Fruit fly (Drosophila melanogaster) whole organism, wandering third instar larva: ENCODE results near the gene Rpn11.

ENCODE experiments used
- Abd-B ChIP-seq: fragments of >200 bp; optimal IDR thresholded peaks from 2 replicates; lab custom pipeline; 2017; ENCODE audit warnings: missing biosample characterization, missing genetic modification characterization
- CG32264 ChIP-seq: fragments of 200-800 bp; sonication (Bioruptor generic); optimal IDR thresholded peaks from 2 replicates; lab custom pipeline; 2016; ENCODE audit warnings: missing biosample characterization, missing genetic modification characterization
- CG9705 ChIP-seq: fragments of 200-800 bp; sonication (Bioruptor generic); optimal IDR thresholded peaks from 2 replicates; lab custom pipeline; 2018; ENCODE audit warnings: missing biosample characterization, mild to moderate bottlenecking, missing genetic modification characterization
- CrebA ChIP-seq: fragments of 200-800 bp; sonication (Bioruptor generic); optimal IDR thresholded peaks from 2 replicates; lab custom pipeline; 2016; ENCODE audit warnings: missing biosample characterization, mild to moderate bottlenecking, missing genetic modification characterization, borderline replicate concordance
- Dfd ChIP-seq: fragments of >200 bp; optimal IDR thresholded peaks from 2 replicates; lab custom pipeline; 2017; ENCODE audit warnings: missing biosample characterization, missing genetic modification characterization
- Dif ChIP-seq: fragments of 200-275, 200-300 bp; sonication (Bioruptor generic); optimal IDR thresholded peaks from 2 replicates; lab custom pipeline; 2018; ENCODE audit warnings: missing biosample characterization, missing genetic modification characterization; ENCODE audit not compliant: partially characterized antibody
- GATAd ChIP-seq: sonication (Bioruptor generic); optimal IDR thresholded peaks from 2 replicates; lab custom pipeline; 2016; ENCODE audit warnings: missing biosample characterization, missing genetic modification characterization
- HLH106 ChIP-seq: fragments of 200-800 bp; optimal IDR thresholded peaks from 3 replicates; lab custom pipeline; 2019; ENCODE audit warnings: missing biosample characterization, mild to moderate bottlenecking, missing genetic modification characterization, moderate library complexity
- Hnf4 ChIP-seq: fragments of 200-800 bp; sonication (Bioruptor generic); optimal IDR thresholded peaks from 2 replicates; lab custom pipeline; 2016; ENCODE audit warnings: missing biosample characterization, mild to moderate bottlenecking, missing genetic modification characterization
- Hr78 ChIP-seq: fragments of >200 bp; optimal IDR thresholded peaks from 2 replicates; lab custom pipeline; 2017; ENCODE audit warnings: missing biosample characterization, missing genetic modification characterization
- Hr83 ChIP-seq: fragments of 200-300 bp; sonication (Bioruptor generic); optimal IDR thresholded peaks from 2 replicates; lab custom pipeline; 2016; ENCODE audit warnings: missing biosample characterization, mild to moderate bottlenecking, missing genetic modification characterization, moderate library complexity; ENCODE audit not compliant: poor library complexity, severe bottlenecking
- Jra ChIP-seq: sonication (Bioruptor generic); optimal IDR thresholded peaks from 2 replicates; lab custom pipeline; 2016; ENCODE audit warnings: missing biosample characterization, missing genetic modification characterization
- Mio ChIP-seq: sonication (Bioruptor generic); optimal IDR thresholded peaks from 2 replicates; lab custom pipeline; 2016; ENCODE audit warnings: missing biosample characterization, missing genetic modification characterization
- N ChIP-seq: fragments of >200 bp; optimal IDR thresholded peaks from 2 replicates; lab custom pipeline; 2018; ENCODE audit warnings: missing biosample characterization, missing external identifiers, missing genetic modification characterization
- OdsH ChIP-seq: fragments of 200-800 bp; sonication (Bioruptor generic); optimal IDR thresholded peaks from 2 replicates; lab custom pipeline; 2016; ENCODE audit warnings: missing biosample characterization, mild to moderate bottlenecking, missing genetic modification characterization
- Rel ChIP-seq, 2 experiments: fragments of 200-800 bp; sonication (Bioruptor generic) in 1 of 2; optimal IDR thresholded peaks; 2 replicates in 1 of 2; 3 replicates in 1 of 2; lab custom pipeline; 2016 to 2019; ENCODE audit warnings: mild to moderate bottlenecking in 2 of 2, missing biosample characterization in 2 of 2, missing genetic modification characterization in 2 of 2, moderate library complexity in 1 of 2
- Sp1 ChIP-seq: fragments of 200-800 bp; sonication (Bioruptor generic); optimal IDR thresholded peaks from 3 replicates; lab custom pipeline; 2019; ENCODE audit warnings: missing biosample characterization, mild to moderate bottlenecking, missing genetic modification characterization, moderate library complexity
- Vsx2 ChIP-seq: fragments of 200-300, 225-300 bp; sonication (Bioruptor generic); optimal IDR thresholded peaks from 2 replicates; lab custom pipeline; 2018; ENCODE audit warnings: missing biosample characterization, missing genetic modification characterization; ENCODE audit not compliant: partially characterized antibody
- br ChIP-seq: fragments of 200-800 bp; sonication (Bioruptor generic); optimal IDR thresholded peaks from 2 replicates; lab custom pipeline; 2016; ENCODE audit warnings: missing biosample characterization, missing genetic modification characterization
- brk ChIP-seq: fragments of 200-800 bp; sonication (Bioruptor generic); optimal IDR thresholded peaks from 2 replicates; lab custom pipeline; 2016; ENCODE audit warnings: missing biosample characterization, mild to moderate bottlenecking, missing genetic modification characterization
- dl ChIP-seq, 2 experiments: fragments of 175-275, 200-275 bp in 1 of 2; fragments of 200-275 bp in 1 of 2; sonication (Bioruptor generic); optimal IDR thresholded peaks; lab custom pipeline; 2018; ENCODE audit warnings: mild to moderate bottlenecking in 2 of 2, missing biosample characterization in 2 of 2, missing genetic modification characterization in 2 of 2, moderate library complexity in 2 of 2; ENCODE audit not compliant: partially characterized antibody in 2 of 2, insufficient read depth in 1 of 2
- dmrt93B ChIP-seq: fragments of 200-800 bp; sonication (Bioruptor generic); optimal IDR thresholded peaks from 2 replicates; lab custom pipeline; 2018; ENCODE audit warnings: missing biosample characterization, mild to moderate bottlenecking, missing genetic modification characterization
- dsf ChIP-seq: sonication (Bioruptor generic); optimal IDR thresholded peaks from 2 replicates; lab custom pipeline; 2016; ENCODE audit warnings: missing biosample characterization, missing genetic modification characterization, borderline replicate concordance
- ey ChIP-seq: fragments of 200-800 bp; sonication (Bioruptor generic); optimal IDR thresholded peaks from 2 replicates; lab custom pipeline; 2016; ENCODE audit warnings: missing biosample characterization, missing genetic modification characterization
- foxo ChIP-seq, 2 experiments: fragments of 200-800 bp; sonication (Bioruptor generic); optimal IDR thresholded peaks; 2 replicates in 1 of 2; 3 replicates in 1 of 2; lab custom pipeline; 2016 to 2017; ENCODE audit warnings: missing biosample characterization in 2 of 2, missing genetic modification characterization in 2 of 2
- fru ChIP-seq: fragments of 200-800 bp; sonication (Bioruptor generic); optimal IDR thresholded peaks from 3 replicates; lab custom pipeline; 2016; ENCODE audit warnings: missing biosample characterization, mild to moderate bottlenecking, missing genetic modification characterization
- h ChIP-seq: fragments of 200-800 bp; sonication (Bioruptor generic); optimal IDR thresholded peaks from 3 replicates; lab custom pipeline; 2016; ENCODE audit warnings: missing biosample characterization, mild to moderate bottlenecking, missing genetic modification characterization
- jim ChIP-seq: fragments of 175-275, 200-325 bp; sonication (Bioruptor generic); optimal IDR thresholded peaks from 2 replicates; lab custom pipeline; 2016; ENCODE audit warnings: missing biosample characterization, mild to moderate bottlenecking, missing genetic modification characterization
- lola ChIP-seq: fragments of >200 bp; optimal IDR thresholded peaks from 2 replicates; lab custom pipeline; 2017; ENCODE audit warnings: missing biosample characterization, missing genetic modification characterization
- psq ChIP-seq: fragments of 200-800 bp; sonication (Bioruptor generic); optimal IDR thresholded peaks from 3 replicates; lab custom pipeline; 2017; ENCODE audit warnings: missing biosample characterization, mild to moderate bottlenecking, missing genetic modification characterization, moderate library complexity
- rgr ChIP-seq: fragments of 200-800 bp; sonication (Bioruptor generic); optimal IDR thresholded peaks from 3 replicates; lab custom pipeline; 2016; ENCODE audit warnings: missing biosample characterization, mild to moderate bottlenecking, missing genetic modification characterization
- sage ChIP-seq: fragments of 200-800 bp; sonication (Bioruptor generic); optimal IDR thresholded peaks from 2 replicates; lab custom pipeline; 2016; ENCODE audit warnings: missing biosample characterization, mild to moderate bottlenecking, missing genetic modification characterization
- sv ChIP-seq: fragments of 200-800 bp; sonication (Bioruptor generic); optimal IDR thresholded peaks from 3 replicates; lab custom pipeline; 2016; ENCODE audit warnings: missing biosample characterization, missing genetic modification characterization
- tai ChIP-seq: sonication (Bioruptor generic); optimal IDR thresholded peaks from 2 replicates; lab custom pipeline; 2016; ENCODE audit warnings: missing biosample characterization, missing genetic modification characterization
- woc ChIP-seq: sonication (Bioruptor generic); optimal IDR thresholded peaks from 2 replicates; lab custom pipeline; 2016; ENCODE audit warnings: missing biosample characterization, mild to moderate bottlenecking, missing genetic modification characterization

Gene Rpn11

DNA sequence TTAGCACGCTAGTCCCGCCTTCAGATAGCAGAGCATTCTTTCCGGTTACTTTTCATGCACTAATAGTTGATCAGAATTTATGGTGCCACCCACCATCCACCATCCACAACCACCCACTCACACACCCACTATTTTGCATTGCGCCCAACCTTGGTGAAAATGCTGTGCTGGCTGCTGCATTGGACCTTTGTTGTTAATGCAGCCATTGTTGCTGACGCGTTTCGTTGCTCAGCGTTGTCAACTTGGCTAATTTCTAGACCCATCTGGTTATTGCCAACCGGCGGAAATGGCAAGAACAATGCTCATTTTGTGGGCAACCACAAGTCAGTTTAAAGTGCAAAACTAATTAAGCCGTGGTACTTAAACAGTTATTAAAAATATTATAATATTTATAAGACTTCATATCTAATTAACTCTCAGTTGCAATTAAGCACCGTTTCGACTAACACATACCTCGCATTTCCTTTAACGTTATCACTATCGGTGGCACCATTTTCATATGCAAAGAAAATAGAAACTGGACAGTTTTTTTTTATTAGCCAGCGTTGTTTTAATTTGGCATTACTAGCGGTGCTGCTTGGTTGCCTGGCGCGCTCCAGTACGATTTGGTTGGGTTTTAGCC, 29.2 kb upstream of the Rpn11 start:
- TF ChIP-seq sage (GFP tag; lab: Kevin White, UChicago): no peak
- no peak for TF ChIP-seq Dif (GFP tag; lab: Kevin White, UChicago)
- no peak for TF ChIP-seq dmrt93B

DNA sequence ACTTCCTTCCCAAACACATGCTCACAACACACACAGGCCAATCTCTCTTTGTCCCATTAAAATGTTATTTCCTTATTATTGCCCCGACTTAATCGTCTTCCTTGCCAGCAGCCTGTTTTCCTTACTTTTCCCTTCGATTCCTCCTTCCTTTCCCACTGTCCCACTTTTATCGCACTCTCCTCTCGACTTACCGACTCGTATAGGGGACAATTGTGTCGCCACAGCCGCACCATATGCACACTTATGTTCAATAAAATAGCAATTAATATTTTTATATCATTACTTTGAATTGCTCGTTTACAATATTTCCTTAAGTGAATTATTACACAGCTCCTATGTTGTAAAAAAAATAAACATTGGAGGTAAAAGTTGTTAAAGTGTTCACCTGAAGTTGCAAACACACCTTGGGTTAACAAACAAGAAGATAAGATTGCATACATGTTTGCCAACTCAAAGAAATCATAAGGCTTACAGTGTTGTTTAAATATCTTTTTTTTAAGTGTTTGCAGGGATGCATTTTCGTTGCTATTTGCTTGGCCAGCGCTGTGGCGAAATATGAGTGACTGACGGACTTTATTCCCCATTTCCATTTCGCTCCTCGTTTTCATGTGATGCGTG, 27.4 kb upstream of the Rpn11 start:
- TF ChIP-seq CG32264 (peak; percentile 47), dsf (GFP tag; lab: Kevin White, UChicago) (peak; percentile 20), GATAd (no peak), CG9705 (peak; percentile 29), Sp1 (GFP tag; lab: Kevin White, UChicago) (peak; percentile 76), Mio (no peak), Dfd (GFP tag; lab: Kevin White, UChicago) (no peak), rgr (GFP tag; lab: Kevin White, UChicago) (peak; percentile 74), lola (no peak), CrebA (GFP tag; lab: Kevin White, UChicago) (peak; percentile 20), h (GFP tag; lab: Kevin White, UChicago) (peak; percentile 80), woc (GFP tag; lab: Kevin White, UChicago) (peak; percentile 55), sage (GFP tag; lab: Kevin White, UChicago) (peak; percentile 46), ey (peak; percentile 73), Dif (GFP tag; lab: Kevin White, UChicago) (no peak), Hr83 (GFP tag; lab: Kevin White, UChicago) (no peak), Hr78 (GFP tag; lab: Kevin White, UChicago) (no peak), Hnf4 (peak; percentile 49), Jra (GFP tag; lab: Kevin White, UChicago) (peak; percentile 48), HLH106 (peak; percentile 68), Abd-B (GFP tag; lab: Kevin White, UChicago) (no peak), dmrt93B (peak; percentile 68), fru (peak; percentile 75), tai (GFP tag; lab: Kevin White, UChicago) (peak; percentile 74), brk (GFP tag; lab: Kevin White, UChicago) (peak; percentile 41), br (GFP tag; lab: Kevin White, UChicago) (peak; percentile 79), psq (GFP tag; lab: Kevin White, UChicago) (peak; percentile 70), foxo (GFP tag; optimal IDR thresholded peaks at IDR 0.05; lab: Kevin White, UChicago) (peak in 1 of 2 experiments; percentile 81), sv (GFP tag; lab: Kevin White, UChicago) (peak; percentile 68), Rel (GFP tag; optimal IDR thresholded peaks at IDR 0.05; lab: Kevin White, UChicago) (no peak), Rel (tag; optimal IDR thresholded peaks at IDR 0.05; lab: Kevin White, UChicago) (no peak), N (GFP tag; lab: Kevin White, UChicago) (no peak), OdsH (GFP tag; lab: Kevin White, UChicago) (peak; percentile 75)

DNA sequence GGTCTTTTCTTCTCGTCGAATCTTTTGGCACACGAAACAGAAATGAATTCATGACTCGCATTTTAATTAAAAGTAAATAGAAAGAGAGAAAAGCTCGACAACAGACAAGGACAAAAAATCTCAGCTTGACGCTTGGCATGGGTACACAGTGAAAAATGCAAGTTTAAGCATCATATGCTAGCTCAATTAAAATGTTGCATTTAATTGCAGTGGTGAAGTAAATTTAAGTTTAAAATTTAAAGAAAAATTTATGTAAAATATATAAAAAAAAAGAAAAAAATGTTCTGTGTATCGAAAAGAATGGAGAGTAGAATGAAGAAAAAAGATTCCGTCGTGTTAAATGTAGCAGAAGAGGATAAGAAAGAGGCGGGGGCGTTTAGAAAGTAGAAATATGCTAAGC, 26.0 kb upstream of the Rpn11 start:
- TF ChIP-seq foxo (GFP tag; optimal IDR thresholded peaks at IDR 0.05; lab: Kevin White, UChicago) (peak in 1 of 2 experiments; percentile 44), Hnf4 (peak; percentile 39), h (GFP tag; lab: Kevin White, UChicago) (peak; percentile 35), tai (GFP tag; lab: Kevin White, UChicago) (no peak), Rel (GFP tag; optimal IDR thresholded peaks at IDR 0.05; lab: Kevin White, UChicago) (no peak), Rel (tag; optimal IDR thresholded peaks at IDR 0.05; lab: Kevin White, UChicago) (no peak), HLH106 (peak; percentile 25), ey (no peak), N (GFP tag; lab: Kevin White, UChicago) (no peak), fru (peak; percentile 29), Vsx2 (GFP tag; lab: Kevin White, UChicago) (no peak), dl (GFP tag; optimal IDR thresholded peaks at IDR 0.05; lab: Kevin White, UChicago; ENCODE audit: insufficient read depth in 1 of 2, partially characterized antibody in 2 of 2) (no peak), CG9705 (no peak), Hr78 (GFP tag; lab: Kevin White, UChicago) (no peak), Dif (GFP tag; lab: Kevin White, UChicago) (no peak), Sp1 (GFP tag; lab: Kevin White, UChicago) (peak; percentile 10), rgr (GFP tag; lab: Kevin White, UChicago) (peak; percentile 32), dsf (GFP tag; lab: Kevin White, UChicago) (no peak), psq (GFP tag; lab: Kevin White, UChicago) (peak; percentile 42), jim (GFP tag; lab: Kevin White, UChicago) (no peak)
- TF ChIP-seq, all 38 proteins: peak for 8
